Worm (Caenorhabditis elegans): ENCODE measurements around the gene Y61A9LA.3.

- TF ChIP-seq aly-2 (tag; optimal IDR thresholded peaks at IDR 0.05) (no peak), zip-4 (GFP tag; optimal IDR thresholded peaks at IDR 0.05) (no peak), nhr-237 (tag; optimal IDR thresholded peaks at IDR 0.05) (no peak), snpc-4 (tag; optimal IDR thresholded peaks at IDR 0.05) (no peak), nhr-85 (tag) (no peak), zag-1 (tag; optimal IDR thresholded peaks at IDR 0.05) (no peak), egl-27 (tag; optimal IDR thresholded peaks at IDR 0.05) (no peak), unc-62 (GFP tag; optimal IDR thresholded peaks at IDR 0.05) (no peak), unc-86 (tag; optimal IDR thresholded peaks at IDR 0.05) (no peak), skn-1 (tag; optimal IDR thresholded peaks at IDR 0.05) (no peak), lin-39 (tag; optimal IDR thresholded peaks at IDR 0.05) (no peak), lir-3 (tag; optimal IDR thresholded peaks at IDR 0.05; ENCODE audit: poor library complexity) (no peak), F16B12.6 (tag; optimal IDR thresholded peaks at IDR 0.05) (no peak)
Measured at ce11 chrV:4624717-4625116, 53.8 kb downstream of the Y61A9LA.3 start.
